Worm (Caenorhabditis elegans) whole organism, L4 larva: Measurements from ENCODE around the gene ash-2.
A peak's percentile ranks its signal among the peaks of the same experiment; 100 is the strongest.

Source experiments
- D1046.2 ChIP-seq: fragments of 200-800 bp; sonication (Bioruptor generic); IDR thresholded peaks from 2 replicates; pipeline ENCODE4 v1.3.6; 2022; ENCODE audit warnings: missing genetic modification characterization, missing compliant biosample characterization
- F10B5.3 ChIP-seq: sonication (generic microtip); optimal IDR thresholded peaks from 2 replicates; lab custom pipeline; 2016; ENCODE audit warnings: mild to moderate bottlenecking, missing genetic modification characterization, missing compliant biosample characterization
- F26F4.8 ChIP-seq: fragments of 200-800 bp; sonication (Bioruptor generic); conservative IDR thresholded peaks from 2 replicates; pipeline ENCODE4 v1.3.6; 2022; ENCODE audit warnings: missing genetic modification characterization, missing compliant biosample characterization
- F49E8.2 ChIP-seq: sonication (generic microtip); optimal IDR thresholded peaks from 2 replicates; lab custom pipeline; 2016; ENCODE audit warnings: missing compliant biosample characterization, mild to moderate bottlenecking, missing genetic modification characterization, borderline replicate concordance
- Y48G9A.11 ChIP-seq: fragments of 200-800 bp; sonication (Bioruptor generic); IDR thresholded peaks from 2 replicates; pipeline ENCODE4 v1.3.6; 2022; ENCODE audit warnings: missing genetic modification reagents, missing genetic modification characterization, missing compliant biosample characterization
- aha-1 ChIP-seq: fragments of 150-350 bp; peaks from one replicate; lab custom pipeline; 2014; ENCODE audit warnings: missing biosample characterization, missing genetic modification characterization
- aly-2 ChIP-seq: sonication (generic microtip); optimal IDR thresholded peaks from 2 replicates; lab custom pipeline; 2018; ENCODE audit warnings: missing biosample characterization, missing genetic modification characterization
- ceh-32 ChIP-seq: sonication (generic microtip); optimal IDR thresholded peaks from 2 replicates; lab custom pipeline; 2016; ENCODE audit warnings: mild to moderate bottlenecking, missing genetic modification characterization, missing compliant biosample characterization; ENCODE audit not compliant: poor library complexity
- ceh-44 ChIP-seq: fragments of 200-800 bp; sonication (Bioruptor generic); IDR thresholded peaks from 2 replicates; pipeline ENCODE4 v1.3.6; 2022; ENCODE audit warnings: missing genetic modification reagents, missing genetic modification characterization, missing compliant biosample characterization
- ceh-62 ChIP-seq: sonication (generic microtip); optimal IDR thresholded peaks from 2 replicates; lab custom pipeline; 2017; ENCODE audit warnings: missing biosample characterization, missing genetic modification characterization
- ces-1 ChIP-seq: fragments of 150-350 bp; sonication (generic microtip); optimal IDR thresholded peaks from 4 replicates; lab custom pipeline; 2014; ENCODE audit warnings: missing biosample characterization, missing genetic modification reagents, missing genetic modification characterization
- daf-16 ChIP-seq, 3 experiments: sonication (generic microtip); optimal IDR thresholded peaks; 2 replicates each; lab custom pipeline; 2016 to 2017; ENCODE audit warnings: missing genetic modification characterization in 3 of 3, missing genetic modification reagents in 3 of 3, mild to moderate bottlenecking in 2 of 3, missing compliant biosample characterization in 2 of 3, missing biosample characterization in 1 of 3, moderate library complexity in 1 of 3
- dmd-9 ChIP-seq: fragments of 200-800 bp; sonication (Bioruptor generic); IDR thresholded peaks from 2 replicates; pipeline ENCODE4 v1.3.6; 2022; ENCODE audit warnings: missing genetic modification reagents, missing genetic modification characterization, missing compliant biosample characterization
- duxl-1 ChIP-seq: sonication (generic microtip); optimal IDR thresholded peaks from 2 replicates; lab custom pipeline; 2016; ENCODE audit warnings: mild to moderate bottlenecking, missing genetic modification characterization, moderate library complexity, missing compliant biosample characterization; ENCODE audit not compliant: poor library complexity
- dve-1 ChIP-seq: sonication (generic microtip); optimal IDR thresholded peaks from 2 replicates; lab custom pipeline; 2017; ENCODE audit warnings: antibody characterized with exemption, mild to moderate bottlenecking, missing genetic modification characterization, missing compliant biosample characterization; ENCODE audit not compliant: insufficient read depth
- egl-27 ChIP-seq: sonication (generic microtip); optimal IDR thresholded peaks from 3 replicates; lab custom pipeline; 2017; ENCODE audit warnings: missing biosample characterization, missing genetic modification reagents, missing genetic modification characterization
- fkh-10 ChIP-seq: fragments of 150-350 bp; optimal IDR thresholded peaks from 2 replicates; lab custom pipeline; 2014; ENCODE audit warnings: missing biosample characterization, missing genetic modification reagents, missing genetic modification characterization
- gei-8 ChIP-seq: fragments of 200-800 bp; sonication (Bioruptor generic); optimal IDR thresholded peaks from 2 replicates; lab custom pipeline; 2018; ENCODE audit warnings: mild to moderate bottlenecking, missing genetic modification characterization, missing compliant biosample characterization
- hif-1 ChIP-seq, 2 experiments: sonication (generic microtip); optimal IDR thresholded peaks; 2 replicates each; lab custom pipeline; 2016 to 2017; ENCODE audit warnings: missing compliant biosample characterization in 2 of 2, missing genetic modification characterization in 2 of 2, missing genetic modification reagents in 2 of 2, missing genotype in 2 of 2, mild to moderate bottlenecking in 1 of 2
- hmg-1.1 ChIP-seq: fragments of 200-800 bp; sonication (Bioruptor generic); IDR thresholded peaks from 2 replicates; pipeline ENCODE4 v1.3.6; 2022; ENCODE audit warnings: missing genetic modification reagents, missing genetic modification characterization, missing compliant biosample characterization
- jun-1 ChIP-seq: fragments of 150-350 bp; optimal IDR thresholded peaks from 2 replicates; lab custom pipeline; 2014; ENCODE audit warnings: missing biosample characterization, missing genetic modification reagents, missing genetic modification characterization
- lin-1 ChIP-seq: fragments of 200-800 bp; sonication (Bioruptor generic); IDR thresholded peaks from 2 replicates; pipeline ENCODE4 v1.3.6; 2022; ENCODE audit warnings: missing genetic modification reagents, missing genetic modification characterization, missing compliant biosample characterization
- lin-15B ChIP-seq: fragments of 150-350 bp; sonication (generic microtip); optimal IDR thresholded peaks from 3 replicates; lab custom pipeline; 2014; ENCODE audit warnings: missing biosample characterization, missing genetic modification characterization
- lin-38 ChIP-seq: fragments of 200-800 bp; sonication (Bioruptor generic); IDR thresholded peaks from 2 replicates; pipeline ENCODE4 v1.3.6; 2022; ENCODE audit warnings: missing genetic modification reagents, missing genetic modification characterization, missing compliant biosample characterization
- lir-3 ChIP-seq: sonication (generic microtip); optimal IDR thresholded peaks from 2 replicates; lab custom pipeline; 2016; ENCODE audit warnings: mild to moderate bottlenecking, missing genetic modification characterization, missing compliant biosample characterization
- madf-5 ChIP-seq, 2 experiments: fragments of 200-800 bp; sonication (Bioruptor generic); IDR thresholded peaks; 2 replicates each; pipeline ENCODE4 v1.3.6; 2022; ENCODE audit warnings: missing compliant biosample characterization in 2 of 2, missing genetic modification characterization in 2 of 2
- madf-9 ChIP-seq: fragments of 200-800 bp; sonication (Bioruptor generic); conservative IDR thresholded peaks from 2 replicates; pipeline ENCODE4 v1.3.6; 2022; ENCODE audit warnings: missing genetic modification reagents, missing genetic modification characterization, missing compliant biosample characterization
- mep-1 ChIP-seq: fragments of 150-350 bp; sonication (generic microtip); optimal IDR thresholded peaks from 3 replicates; lab custom pipeline; 2014; ENCODE audit warnings: missing biosample characterization, missing genetic modification characterization
- mxl-2 ChIP-seq: fragments of 200-800 bp; sonication (Bioruptor generic); conservative IDR thresholded peaks from 2 replicates; pipeline ENCODE4 v1.3.6; 2022; ENCODE audit warnings: missing genetic modification reagents, missing genetic modification characterization, missing compliant biosample characterization
- nhr-10 ChIP-seq: fragments of 150-350 bp; optimal IDR thresholded peaks from 2 replicates; lab custom pipeline; 2014; ENCODE audit warnings: missing biosample characterization, missing genetic modification characterization
- nhr-102 ChIP-seq: sonication (generic microtip); optimal IDR thresholded peaks from 2 replicates; lab custom pipeline; 2016; ENCODE audit warnings: mild to moderate bottlenecking, missing genetic modification characterization, moderate library complexity, missing compliant biosample characterization
- nhr-11 ChIP-seq: fragments of 150-350 bp; optimal IDR thresholded peaks from 2 replicates; lab custom pipeline; 2014; ENCODE audit warnings: missing biosample characterization, missing genetic modification characterization
- nhr-41 ChIP-seq: fragments of 200-800 bp; sonication (Bioruptor generic); IDR thresholded peaks from 2 replicates; pipeline ENCODE4 v1.3.6; 2022; ENCODE audit warnings: missing genetic modification reagents, missing genetic modification characterization, missing compliant biosample characterization
- nhr-42 ChIP-seq: fragments of 200-800 bp; sonication (Bioruptor generic); IDR thresholded peaks from 2 replicates; pipeline ENCODE4 v1.3.6; 2022; ENCODE audit warnings: missing genetic modification characterization, missing compliant biosample characterization
- nhr-6 ChIP-seq: fragments of 150-350 bp; optimal IDR thresholded peaks from 2 replicates; lab custom pipeline; 2014; ENCODE audit warnings: missing biosample characterization, missing genetic modification characterization
- nhr-76 ChIP-seq: fragments of 150-350 bp; optimal IDR thresholded peaks from 2 replicates; lab custom pipeline; 2014; ENCODE audit warnings: missing biosample characterization, missing genetic modification characterization
- pqm-1 ChIP-seq: sonication (generic microtip); optimal IDR thresholded peaks from 2 replicates; lab custom pipeline; 2017; ENCODE audit warnings: missing biosample characterization, missing genetic modification characterization
- skn-1 ChIP-seq: fragments of 150-350 bp; optimal IDR thresholded peaks from 2 replicates; lab custom pipeline; 2014; ENCODE audit warnings: missing biosample characterization, missing genetic modification characterization
- spr-1 ChIP-seq: sonication (generic microtip); optimal IDR thresholded peaks from 2 replicates; lab custom pipeline; 2016; ENCODE audit warnings: mild to moderate bottlenecking, missing genetic modification characterization, missing compliant biosample characterization
- tag-97 ChIP-seq: fragments of 200-800 bp; sonication (Bioruptor generic); IDR thresholded peaks from 2 replicates; pipeline ENCODE4 v1.3.6; 2022; ENCODE audit warnings: missing genetic modification characterization, missing compliant biosample characterization
- unc-130 ChIP-seq: sonication (generic microtip); optimal IDR thresholded peaks from 2 replicates; lab custom pipeline; 2016; ENCODE audit warnings: missing genetic modification reagents, missing genetic modification characterization, missing compliant biosample characterization
- unc-62 ChIP-seq, 3 experiments: fragments of 150-350 bp in 1 of 3; sonication (generic microtip); optimal IDR thresholded peaks in 2 of 3; peaks in 1 of 3; 1 replicate in 1 of 3; 2 replicates in 2 of 3; lab custom pipeline; 2014 to 2017; ENCODE audit warnings: missing biosample characterization in 3 of 3, missing genetic modification characterization in 3 of 3, missing genetic modification reagents in 3 of 3, missing genotype in 1 of 3
- zip-2 ChIP-seq: fragments of 150-350 bp; optimal IDR thresholded peaks from 2 replicates; lab custom pipeline; 2014; ENCODE audit warnings: missing biosample characterization, missing genetic modification characterization

Gene ash-2

ce11 chrII:11972266-11972665, 7.4 kb upstream of the ash-2 start:
- TF ChIP-seq spr-1 (tag; lab: Kevin White, UChicago) (no peak), unc-130 (GFP tag; lab: Kevin White, UChicago) (peak; percentile 4), mxl-2 (GFP tag; lab: Robert Waterston, UW) (no peak), aha-1 (tag; lab: Kevin White, UChicago) (peak; percentile 40)

ce11 chrII:11973632-11974031, 6.0 kb upstream of the ash-2 start, which contains the start of gene acbp-6:
TSS of gene acbp-6 (minus strand) at chrII:11973732.
- TF ChIP-seq nhr-76 (tag; lab: Kevin White, UChicago) (no peak), nhr-11 (tag; lab: Kevin White, UChicago) (no peak), unc-62 (GFP tag; optimal IDR thresholded peaks at IDR 0.05 in 1 of 2; lab: Kevin White, UChicago) (peak in 1 of 2 experiments; percentile 78), unc-62 (tag; optimal IDR thresholded peaks at IDR 0.05; lab: Kevin White, UChicago) (no peak)

ce11 chrII:11974048-11974995, 5.3 kb upstream of the ash-2 start:
- TF ChIP-seq tag-97 (GFP tag; lab: Robert Waterston, UW), result 0 out of 2 replicates have a peak, but pooled peaks have one; percentile 53
- peak; percentile 8 for TF ChIP-seq dve-1 (tag; lab: Kevin White, UChicago)
- no peak for TF ChIP-seq ceh-62 (tag; lab: Kevin White, UChicago)
- peak; percentile 35; the same call in 1 of the 2 replicates for TF ChIP-seq Y48G9A.11 (GFP tag; lab: Robert Waterston, UW)
- TF ChIP-seq gei-8 (GFP tag; lab: Kevin White, UChicago), result no peak
- peak; percentile 49 for TF ChIP-seq nhr-42
- TF ChIP-seq lir-3, result no peak
- peak; percentile 50 for TF ChIP-seq F10B5.3
- 0 out of 2 replicates have a peak, but pooled peaks have one; percentile 68 for TF ChIP-seq D1046.2 (GFP tag; lab: Robert Waterston, UW)
- no peak for TF ChIP-seq ceh-32 (tag; lab: Kevin White, UChicago)
- peak; percentile 19 for TF ChIP-seq duxl-1 (tag; lab: Kevin White, UChicago)
- TF ChIP-seq skn-1 (tag; lab: Kevin White, UChicago), result no peak
- TF ChIP-seq aha-1 (tag; lab: Kevin White, UChicago), result peak; percentile 96
- no peak for TF ChIP-seq ceh-44 (GFP tag; lab: Robert Waterston, UW)
- TF ChIP-seq madf-9 (GFP tag; lab: Robert Waterston, UW), result no peak
- TF ChIP-seq hmg-1.1 (GFP tag; lab: Robert Waterston, UW), result no peak
- peak in 1 of 2 experiments; percentile 32 for TF ChIP-seq hif-1 (tag; optimal IDR thresholded peaks at IDR 0.05; lab: Kevin White, UChicago)
- no peak for TF ChIP-seq nhr-41 (GFP tag; lab: Robert Waterston, UW)
- no peak for TF ChIP-seq spr-1 (tag; lab: Kevin White, UChicago)
- TF ChIP-seq madf-5 (GFP tag; IDR thresholded peaks at IDR 0.05; lab: Robert Waterston, UW), result 0 out of 4 replicates have a peak, but pooled peaks of 1 of the 2 experiments have one; percentile 59
- no peak for TF ChIP-seq dmd-9 (GFP tag; lab: Robert Waterston, UW)
- peak; percentile 15 for TF ChIP-seq pqm-1 (tag; lab: Kevin White, UChicago)
- TF ChIP-seq lin-1 (GFP tag; lab: Robert Waterston, UW), result no peak
- peak in 1 of 2 experiments; percentile 24 for TF ChIP-seq daf-16 (GFP tag; optimal IDR thresholded peaks at IDR 0.05; lab: Kevin White, UChicago)
- TF ChIP-seq daf-16 (tag; optimal IDR thresholded peaks at IDR 0.05; lab: Kevin White, UChicago), result peak; percentile 68
- no peak for TF ChIP-seq aly-2 (tag; lab: Kevin White, UChicago)
- TF ChIP-seq F26F4.8 (GFP tag; lab: Robert Waterston, UW), result no peak
- no peak for TF ChIP-seq jun-1 (tag; lab: Kevin White, UChicago)
- peak; percentile 45 for TF ChIP-seq lin-38
- no peak for TF ChIP-seq F49E8.2 (tag; lab: Kevin White, UChicago)
- TF ChIP-seq egl-27 (tag; lab: Kevin White, UChicago), result no peak
- TF ChIP-seq zip-2, result no peak
- TF ChIP-seq nhr-6 (tag; lab: Kevin White, UChicago), result no peak
- TF ChIP-seq fkh-10 (GFP tag; lab: Kevin White, UChicago), result no peak
- peak; percentile 63 for TF ChIP-seq nhr-102 (tag; lab: Kevin White, UChicago)
- TF ChIP-seq ces-1 (GFP tag; lab: Kevin White, UChicago), result no peak
- TF ChIP-seq lin-15B (tag; lab: Kevin White, UChicago), result no peak
- no peak for TF ChIP-seq nhr-10 (tag; lab: Kevin White, UChicago)
- TF ChIP-seq mep-1 (tag; lab: Kevin White, UChicago), result peak; percentile 51
- TF ChIP-seq unc-130 (GFP tag; lab: Kevin White, UChicago), result peak; percentile 4
